Fruit fly (Drosophila melanogaster) whole organism, pupa: ENCODE data around the gene Naa20A.

Experiments
- CG10348 ChIP-seq: fragments of 200-800 bp; sonication (Bioruptor generic); IDR thresholded peaks from 2 replicates; pipeline ENCODE4 v1.3.6; 2022; ENCODE audit warnings: missing biosample characterization, missing genetic modification characterization
- CG12605 ChIP-seq: fragments of 200-800 bp; sonication (Bioruptor generic); IDR thresholded peaks from 2 replicates; pipeline ENCODE4 v1.3.6; 2022; ENCODE audit warnings: missing biosample characterization, missing genetic modification characterization
- CG13204 ChIP-seq: fragments of 200-800 bp; sonication (Bioruptor generic); optimal IDR thresholded peaks from 2 replicates; lab custom pipeline; 2018; ENCODE audit warnings: missing biosample characterization, mild to moderate bottlenecking, missing genetic modification characterization, moderate library complexity
- CG14655 ChIP-seq: fragments of 200-800 bp; sonication (Bioruptor generic); optimal IDR thresholded peaks from 3 replicates; lab custom pipeline; 2017; ENCODE audit warnings: mild to moderate bottlenecking, missing biosample characterization, missing genetic modification reagents, missing genetic modification characterization
- CG15710 ChIP-seq: fragments of 200-800 bp; sonication (Bioruptor generic); optimal IDR thresholded peaks from 2 replicates; lab custom pipeline; 2018; ENCODE audit warnings: missing biosample characterization, mild to moderate bottlenecking, missing genetic modification characterization, moderate library complexity
- CG17806 ChIP-seq: fragments of 200-800 bp; sonication (Bioruptor generic); optimal IDR thresholded peaks from 2 replicates; lab custom pipeline; 2018; ENCODE audit warnings: missing biosample characterization, mild to moderate bottlenecking, missing genetic modification characterization, moderate library complexity
- CG32121 ChIP-seq: fragments of 200-800 bp; sonication (Bioruptor generic); IDR thresholded peaks from 2 replicates; pipeline ENCODE4 v1.3.6; 2022; ENCODE audit warnings: missing biosample characterization, missing genetic modification characterization
- CG34367 ChIP-seq: fragments of 200-800 bp; sonication (Bioruptor generic); optimal IDR thresholded peaks from 2 replicates; lab custom pipeline; 2018; ENCODE audit warnings: missing biosample characterization, mild to moderate bottlenecking, missing genetic modification characterization
- CG4496 ChIP-seq: fragments of 200-800 bp; sonication (Bioruptor generic); IDR thresholded peaks from 3 replicates; pipeline ENCODE4 v1.3.6; 2022; ENCODE audit warnings: missing biosample characterization, missing genetic modification characterization
- CG8159 ChIP-seq: fragments of 200-800 bp; sonication (Bioruptor generic); optimal IDR thresholded peaks from 3 replicates; lab custom pipeline; 2018; ENCODE audit warnings: missing biosample characterization, mild to moderate bottlenecking, missing genetic modification characterization, moderate library complexity
- CG8301 ChIP-seq: fragments of 200-800 bp; sonication (Bioruptor generic); optimal IDR thresholded peaks from 2 replicates; lab custom pipeline; 2018; ENCODE audit warnings: missing biosample characterization, mild to moderate bottlenecking, missing genetic modification characterization
- CG9948 ChIP-seq: fragments of 200-800 bp; sonication (Bioruptor generic); optimal IDR thresholded peaks from 2 replicates; lab custom pipeline; 2018; ENCODE audit warnings: missing biosample characterization, mild to moderate bottlenecking, missing genetic modification characterization, moderate library complexity
- D1 ChIP-seq: fragments of 200-800 bp; sonication (Bioruptor generic); optimal IDR thresholded peaks from 2 replicates; lab custom pipeline; 2018; ENCODE audit warnings: missing biosample characterization, mild to moderate bottlenecking, missing genetic modification characterization, moderate library complexity
- EcR ChIP-seq: fragments of 200-800 bp; sonication (Bioruptor generic); optimal IDR thresholded peaks from 3 replicates; lab custom pipeline; 2019; ENCODE audit warnings: missing biosample characterization, missing genetic modification characterization, mild to moderate bottlenecking, moderate library complexity, missing genetic modification reagents
- Ets98B ChIP-seq: fragments of 200-800 bp; sonication (Bioruptor generic); IDR thresholded peaks from 2 replicates; pipeline ENCODE4 v1.3.6; 2022; ENCODE audit warnings: missing biosample characterization, missing genetic modification characterization
- Pif1A ChIP-seq: fragments of 200-800 bp; sonication (Bioruptor generic); optimal IDR thresholded peaks from 3 replicates; lab custom pipeline; 2016; ENCODE audit warnings: missing biosample characterization, missing genetic modification characterization
- Pif1B ChIP-seq: fragments of 200-800 bp; sonication (Bioruptor generic); optimal IDR thresholded peaks from 3 replicates; lab custom pipeline; 2016; ENCODE audit warnings: missing biosample characterization, missing genetic modification characterization
- Snoo ChIP-seq: fragments of 200-800 bp; sonication (Bioruptor generic); optimal IDR thresholded peaks from 3 replicates; lab custom pipeline; 2017; ENCODE audit warnings: missing biosample characterization, mild to moderate bottlenecking, missing genetic modification characterization, inconsistent platforms
- fd96Ca ChIP-seq: fragments of 200-800 bp; sonication (Bioruptor generic); IDR thresholded peaks from 3 replicates; pipeline ENCODE4 v1.3.6; 2022; ENCODE audit warnings: missing biosample characterization, missing genetic modification characterization
- gl ChIP-seq: fragments of 200-800 bp; sonication (Bioruptor generic); optimal IDR thresholded peaks from 2 replicates; lab custom pipeline; 2018; ENCODE audit warnings: missing biosample characterization, mild to moderate bottlenecking, missing genetic modification characterization
- rn ChIP-seq: fragments of 200-800 bp; sonication (Bioruptor generic); IDR thresholded peaks from 2 replicates; pipeline ENCODE4 v1.3.6; 2022; ENCODE audit warnings: missing biosample characterization, missing genetic modification characterization

Gene Naa20A

DNA sequence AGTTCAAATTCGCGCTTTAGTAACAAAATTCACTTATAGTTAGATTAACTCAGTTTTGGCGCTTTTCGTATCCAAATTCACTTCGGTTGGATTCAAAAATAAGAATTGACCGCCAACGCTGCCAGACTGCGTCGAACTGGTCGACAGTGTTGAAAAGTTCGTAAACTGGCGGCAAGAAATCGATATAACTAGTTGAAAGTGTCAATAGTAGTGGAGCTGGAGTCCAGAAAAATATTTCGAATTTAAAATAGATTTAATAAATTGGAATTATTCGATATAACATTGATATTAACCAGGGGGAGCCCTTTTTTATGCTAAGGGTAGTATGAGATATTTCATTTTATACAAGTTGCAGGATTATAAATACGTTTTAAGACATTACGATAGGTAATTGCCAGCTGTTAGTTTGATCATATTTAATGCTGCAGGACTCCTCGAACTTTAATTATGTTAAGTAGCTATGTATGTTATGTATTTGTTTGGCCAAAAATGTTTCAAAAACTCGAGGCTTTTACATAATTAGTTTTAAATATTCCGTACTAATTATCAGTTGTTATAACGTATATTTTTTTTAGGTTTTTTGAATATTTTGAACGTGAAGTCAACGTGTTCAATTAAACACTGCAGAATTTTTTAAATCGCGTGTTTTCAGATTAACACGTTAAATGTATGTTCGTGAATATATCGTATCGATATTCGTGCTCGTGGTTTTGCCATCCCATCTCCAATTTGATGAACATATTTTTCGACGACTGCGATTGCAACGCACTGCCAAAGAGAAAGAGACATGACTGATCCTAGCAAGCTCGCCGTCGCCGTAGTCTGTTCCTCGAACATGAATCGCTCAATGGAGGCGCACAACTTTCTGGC is 41.2 kb upstream of the Naa20A start, which contains the start of the genes CG14223 and Ssu72:
TSS of gene CG14223 (minus strand) at position 113 of the 870 bp plus-strand sequence.
TSS of gene Ssu72 (plus strand) at position 703 of the 870 bp plus-strand sequence.
- TF ChIP-seq CG32121, result no peak
- no peak for TF ChIP-seq CG12605 (GFP tag; lab: Robert Waterston, UW)
- no peak for TF ChIP-seq CG15710 (tag; lab: Kevin White, UChicago)
- no peak for TF ChIP-seq CG9948 (tag; lab: Kevin White, UChicago)
- no peak for TF ChIP-seq EcR (GFP tag; lab: Kevin White, UChicago)
- no peak for TF ChIP-seq D1 (tag; lab: Kevin White, UChicago)
- TF ChIP-seq gl (tag; lab: Kevin White, UChicago), result no peak

DNA sequence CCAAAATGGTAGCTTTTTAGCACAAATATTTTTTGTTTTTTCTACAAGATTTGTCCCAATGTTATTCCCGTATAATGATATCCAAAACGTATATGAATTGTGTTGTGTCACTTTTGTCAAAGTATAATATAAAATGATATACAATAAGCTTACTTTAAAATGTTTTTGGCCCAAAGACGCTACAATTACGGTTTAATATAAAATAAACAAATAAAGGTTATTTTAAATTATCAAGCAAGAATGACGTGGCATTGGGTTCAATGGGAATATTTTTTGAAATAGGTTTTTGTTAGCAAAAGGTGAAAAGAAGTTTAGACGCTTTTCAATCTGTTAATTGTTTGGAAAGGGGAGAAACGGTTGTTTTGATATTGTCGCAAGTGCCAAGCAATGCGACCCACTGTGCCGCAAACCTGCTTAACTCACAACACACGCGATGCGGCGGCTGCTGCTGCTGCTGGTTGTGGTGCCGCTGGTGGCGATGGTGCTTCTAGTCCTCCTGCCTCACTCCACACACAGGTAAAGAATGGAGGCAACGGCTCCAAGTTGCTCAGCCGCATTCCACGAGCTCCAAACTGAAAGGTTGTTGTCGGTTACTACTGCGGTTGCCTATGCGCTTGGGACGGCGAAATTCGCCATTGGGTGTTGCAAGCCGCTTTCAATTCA is 40.5 kb upstream of the Naa20A start:
- TF ChIP-seq CG32121 (no peak), CG34367 (peak; percentile 22), CG10348 (GFP tag; lab: Robert Waterston, UW) (no peak), EcR (GFP tag; lab: Kevin White, UChicago) (peak; percentile 72), CG17806 (tag; lab: Kevin White, UChicago) (peak; percentile 15), Pif1A (peak; percentile 16), CG13204 (GFP tag; lab: Kevin White, UChicago) (peak; percentile 25), CG12605 (GFP tag; lab: Robert Waterston, UW) (no peak), CG8301 (peak; percentile 52), CG14655 (GFP tag; lab: Kevin White, UChicago) (no peak), rn (no peak), CG8159 (peak; percentile 72), CG9948 (tag; lab: Kevin White, UChicago) (peak; percentile 48), CG15710 (tag; lab: Kevin White, UChicago) (peak; percentile 54), gl (tag; lab: Kevin White, UChicago) (no peak), Ets98B (GFP tag; lab: Robert Waterston, UW) (no peak), Snoo (peak; percentile 53), D1 (tag; lab: Kevin White, UChicago) (no peak), fd96Ca (GFP tag; lab: Robert Waterston, UW) (no peak), Pif1B (peak; percentile 51), CG4496 (GFP tag; lab: Robert Waterston, UW) (no peak)

DNA sequence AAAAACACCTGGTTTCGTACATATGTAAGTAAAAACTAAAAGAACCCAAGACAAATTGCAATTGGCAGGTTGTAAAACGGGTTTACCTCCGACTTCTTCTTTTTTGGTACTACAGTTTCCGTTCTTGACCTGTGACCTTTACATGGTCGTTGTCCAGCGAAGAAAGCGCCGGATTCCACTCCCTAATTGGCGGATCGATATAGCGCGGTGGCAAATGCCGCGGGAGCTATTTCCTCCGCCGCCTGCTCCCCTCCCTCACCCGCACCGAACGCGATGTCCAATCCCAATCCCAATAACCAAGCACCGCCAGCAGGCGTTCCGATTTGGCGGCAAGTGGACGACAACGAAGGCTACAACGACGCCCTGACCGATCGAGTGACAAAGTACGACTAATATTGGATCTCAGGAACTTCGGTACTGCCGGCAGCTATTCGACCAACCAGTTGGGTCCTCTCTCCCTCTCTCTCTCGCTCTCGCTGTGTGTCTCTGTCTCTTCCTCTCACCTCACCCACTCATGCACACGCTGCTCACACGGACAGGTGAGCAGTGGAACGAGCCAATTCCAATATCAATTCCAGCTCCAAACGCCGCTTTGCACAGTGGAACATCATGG is 39.8 kb upstream of the Naa20A start:
- TF ChIP-seq CG17806 (tag; lab: Kevin White, UChicago) (no peak), CG32121 (peak; percentile 48; the same call in 1 of the 2 replicates), Ets98B (GFP tag; lab: Robert Waterston, UW) (peak; percentile 42; the same call in 1 of the 2 replicates), gl (tag; lab: Kevin White, UChicago) (no peak), CG4496 (GFP tag; lab: Robert Waterston, UW) (peak; percentile 61), CG14655 (GFP tag; lab: Kevin White, UChicago) (no peak), D1 (tag; lab: Kevin White, UChicago) (no peak), CG10348 (GFP tag; lab: Robert Waterston, UW) (no peak), CG34367 (no peak), CG15710 (tag; lab: Kevin White, UChicago) (no peak), rn (no peak), CG12605 (GFP tag; lab: Robert Waterston, UW) (no peak), Pif1A (no peak), CG8301 (no peak), Pif1B (no peak), fd96Ca (GFP tag; lab: Robert Waterston, UW) (peak; percentile 45; the same call in 1 of the 3 replicates), CG9948 (tag; lab: Kevin White, UChicago) (no peak), Snoo (no peak), EcR (GFP tag; lab: Kevin White, UChicago) (peak; percentile 41), CG8159 (no peak), CG13204 (GFP tag; lab: Kevin White, UChicago) (peak; percentile 27)
- TF ChIP-seq, all 21 proteins: peak for 6

DNA sequence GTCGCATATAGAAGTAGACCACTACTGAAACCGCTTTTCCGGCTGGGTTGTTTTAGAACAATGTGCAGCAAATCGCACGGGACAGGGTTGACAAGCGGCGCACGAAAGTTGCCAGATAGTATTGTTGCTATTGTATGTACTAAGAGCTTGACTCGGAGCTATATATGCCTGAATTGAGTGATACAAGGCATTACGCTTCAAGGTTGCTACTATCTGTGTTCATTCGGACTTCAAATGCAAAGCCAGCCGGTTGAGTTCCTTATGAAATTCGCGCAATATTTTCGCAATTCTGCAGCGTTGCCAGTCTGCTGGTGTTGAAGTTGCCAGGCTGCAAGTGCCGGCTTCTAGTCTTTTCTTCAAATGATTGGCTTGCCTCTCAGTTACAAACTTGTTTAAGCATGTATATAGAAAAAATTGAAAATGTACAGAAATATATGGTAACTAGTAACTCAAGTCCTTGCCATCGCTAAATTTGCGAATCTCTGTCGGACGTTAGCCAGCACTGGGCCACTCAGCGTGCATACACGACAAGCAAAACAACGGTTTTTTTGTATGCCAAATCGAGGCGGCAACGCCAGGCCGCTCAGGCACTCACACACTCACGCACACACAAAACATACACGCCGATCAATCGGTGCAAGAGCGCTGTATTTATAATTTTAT is 29.0 kb upstream of the Naa20A start, which contains the start of the genes Ranbp21 and Elys:
TSS of gene Ranbp21 (minus strand) at position 513 of the 663 bp plus-strand sequence.
TSS of gene Elys (plus strand) at position 549 of the 663 bp plus-strand sequence.
- TF ChIP-seq CG4496 (GFP tag; lab: Robert Waterston, UW), result peak; percentile 67
- peak; percentile 39 for TF ChIP-seq CG15710 (tag; lab: Kevin White, UChicago)
- no peak for TF ChIP-seq Pif1B
- no peak for TF ChIP-seq CG17806 (tag; lab: Kevin White, UChicago)
- TF ChIP-seq CG10348 (GFP tag; lab: Robert Waterston, UW), result no peak
- no peak for TF ChIP-seq gl (tag; lab: Kevin White, UChicago)
- TF ChIP-seq CG32121, result no peak
- TF ChIP-seq CG8301, result no peak
- no peak for TF ChIP-seq CG13204 (GFP tag; lab: Kevin White, UChicago)
- TF ChIP-seq CG8159, result no peak
- no peak for TF ChIP-seq Snoo
- TF ChIP-seq CG34367, result no peak
- no peak for TF ChIP-seq CG9948 (tag; lab: Kevin White, UChicago)
- no peak for TF ChIP-seq EcR (GFP tag; lab: Kevin White, UChicago)
- no peak for TF ChIP-seq CG12605 (GFP tag; lab: Robert Waterston, UW)
- TF ChIP-seq Ets98B (GFP tag; lab: Robert Waterston, UW), result no peak
- peak; percentile 57; the same call in 2 of the 3 replicates for TF ChIP-seq fd96Ca (GFP tag; lab: Robert Waterston, UW)
